Worm (Caenorhabditis elegans) whole organism, L2 larva: ENCODE measurements around the gene vha-17.
A peak's percentile ranks its signal among the peaks of the same experiment; 100 is the strongest.

Experiments used
- C34F6.9 ChIP-seq: fragments of 150-350 bp; optimal IDR thresholded peaks from 2 replicates; lab custom pipeline; 2014; ENCODE audit warnings: missing biosample characterization, missing genetic modification characterization
- R02D3.7 ChIP-seq: fragments of 150-350 bp; optimal IDR thresholded peaks from 2 replicates; lab custom pipeline; 2014; ENCODE audit warnings: missing biosample characterization, missing genetic modification characterization
- ZK546.5 ChIP-seq: sonication (generic microtip); optimal IDR thresholded peaks from 2 replicates; lab custom pipeline; 2017; ENCODE audit warnings: missing biosample characterization, missing genetic modification characterization
- alr-1 ChIP-seq: fragments of 150-350 bp; optimal IDR thresholded peaks from 2 replicates; lab custom pipeline; 2014; ENCODE audit warnings: missing biosample characterization, missing genetic modification characterization
- aly-2 ChIP-seq: fragments of 150-350 bp; optimal IDR thresholded peaks from 2 replicates; lab custom pipeline; 2014; ENCODE audit warnings: missing biosample characterization, missing genetic modification characterization
- ama-1 ChIP-seq: fragments of 150-350 bp; optimal IDR thresholded peaks from 2 replicates; lab custom pipeline; 2018; ENCODE audit warnings: inconsistent platforms
- blmp-1 ChIP-seq: sonication (generic microtip); optimal IDR thresholded peaks from 2 replicates; lab custom pipeline; 2017; ENCODE audit warnings: missing genetic modification characterization, mild to moderate bottlenecking, missing compliant biosample characterization, antibody characterized with exemption, moderate library complexity; ENCODE audit not compliant: insufficient read depth
- ceh-16 ChIP-seq: fragments of 150-350 bp; optimal IDR thresholded peaks from 2 replicates; lab custom pipeline; 2014; ENCODE audit warnings: missing biosample characterization, missing genetic modification characterization
- ceh-82 ChIP-seq: fragments of 150-350 bp; optimal IDR thresholded peaks from 2 replicates; lab custom pipeline; 2014; ENCODE audit warnings: missing biosample characterization, missing genetic modification characterization
- crh-2 ChIP-seq: sonication (generic microtip); optimal IDR thresholded peaks from 2 replicates; lab custom pipeline; 2017; ENCODE audit warnings: missing biosample characterization, missing genetic modification characterization
- dmd-4 ChIP-seq: sonication (generic microtip); optimal IDR thresholded peaks from 2 replicates; lab custom pipeline; 2017; ENCODE audit warnings: missing biosample characterization, missing genetic modification characterization
- elt-1 ChIP-seq: fragments of 150-350 bp; optimal IDR thresholded peaks from 2 replicates; lab custom pipeline; 2014; ENCODE audit warnings: missing biosample characterization, missing genetic modification characterization
- elt-3 ChIP-seq: sonication (generic microtip); optimal IDR thresholded peaks from 2 replicates; lab custom pipeline; 2017; ENCODE audit warnings: missing biosample characterization, missing genetic modification characterization
- fos-1 ChIP-seq: fragments of 150-350 bp; optimal IDR thresholded peaks from 2 replicates; lab custom pipeline; 2014; ENCODE audit warnings: missing biosample characterization, missing genetic modification characterization
- gmeb-1 ChIP-seq: fragments of 150-350 bp; optimal IDR thresholded peaks from 2 replicates; lab custom pipeline; 2014; ENCODE audit warnings: missing biosample characterization, missing genetic modification characterization
- lin-11 ChIP-seq: fragments of 150-350 bp; sonication (generic microtip); optimal IDR thresholded peaks from 2 replicates; lab custom pipeline; 2014; ENCODE audit warnings: missing biosample characterization, missing genetic modification characterization, inconsistent platforms, mixed read lengths
- lin-13 ChIP-seq: fragments of 150-350 bp; optimal IDR thresholded peaks from 2 replicates; lab custom pipeline; 2014; ENCODE audit warnings: missing biosample characterization, missing genetic modification reagents, missing genetic modification characterization
- lsy-2 ChIP-seq, 2 experiments: fragments of 150-350 bp in 1 of 2; sonication (generic microtip) in 1 of 2; optimal IDR thresholded peaks; 2 replicates each; lab custom pipeline; 2014 to 2017; ENCODE audit warnings: missing biosample characterization in 2 of 2, missing genetic modification characterization in 2 of 2
- mab-5 ChIP-seq: fragments of 150-350 bp; optimal IDR thresholded peaks from 2 replicates; lab custom pipeline; 2014; ENCODE audit warnings: missing biosample characterization, missing genetic modification characterization
- mbf-1 ChIP-seq: sonication (generic microtip); optimal IDR thresholded peaks from 2 replicates; lab custom pipeline; 2017; ENCODE audit warnings: missing biosample characterization, missing genetic modification characterization
- mdl-1 ChIP-seq, 2 experiments: fragments of 150-350 bp in 1 of 2; sonication (generic microtip) in 1 of 2; optimal IDR thresholded peaks; 2 replicates each; lab custom pipeline; 2017; ENCODE audit warnings: missing biosample characterization in 2 of 2, missing genetic modification characterization in 2 of 2
- nhr-10 ChIP-seq: sonication (generic microtip); optimal IDR thresholded peaks from 2 replicates; lab custom pipeline; 2017; ENCODE audit warnings: missing biosample characterization, missing genetic modification characterization
- nhr-11 ChIP-seq: fragments of 150-350 bp; optimal IDR thresholded peaks from 2 replicates; lab custom pipeline; 2014; ENCODE audit warnings: missing biosample characterization, missing genetic modification characterization
- nhr-12 ChIP-seq: fragments of 150-350 bp; optimal IDR thresholded peaks from 2 replicates; lab custom pipeline; 2014; ENCODE audit warnings: missing biosample characterization, missing genetic modification characterization
- nhr-129 ChIP-seq: fragments of 150-350 bp; optimal IDR thresholded peaks from 2 replicates; lab custom pipeline; 2014; ENCODE audit warnings: missing biosample characterization, missing genetic modification characterization
- nhr-21 ChIP-seq: fragments of 150-350 bp; optimal IDR thresholded peaks from 2 replicates; lab custom pipeline; 2014; ENCODE audit warnings: missing biosample characterization, missing genetic modification characterization
- nhr-23 ChIP-seq: fragments of 150-350 bp; optimal IDR thresholded peaks from 2 replicates; lab custom pipeline; 2014; ENCODE audit warnings: missing biosample characterization, missing genetic modification reagents, missing genetic modification characterization
- nhr-237 ChIP-seq: fragments of 150-350 bp; optimal IDR thresholded peaks from 2 replicates; lab custom pipeline; 2014; ENCODE audit warnings: missing biosample characterization, missing genetic modification characterization
- nhr-25 ChIP-seq: fragments of 150-350 bp; sonication (generic microtip); optimal IDR thresholded peaks from 3 replicates; lab custom pipeline; 2014; ENCODE audit warnings: missing biosample characterization, missing genetic modification characterization
- nhr-6 ChIP-seq: fragments of 150-350 bp; optimal IDR thresholded peaks from 2 replicates; lab custom pipeline; 2014; ENCODE audit warnings: missing biosample characterization, missing genetic modification characterization
- nhr-77 ChIP-seq: fragments of 150-350 bp; optimal IDR thresholded peaks from 2 replicates; lab custom pipeline; 2014; ENCODE audit warnings: missing biosample characterization, missing genetic modification characterization
- sem-4 ChIP-seq: fragments of 150-350 bp; optimal IDR thresholded peaks from 2 replicates; lab custom pipeline; 2014; ENCODE audit warnings: missing biosample characterization, missing genetic modification reagents, missing genetic modification characterization
- skn-1 ChIP-seq: sonication (generic microtip); optimal IDR thresholded peaks from 2 replicates; lab custom pipeline; 2017; ENCODE audit warnings: missing biosample characterization, missing genetic modification characterization
- sma-3 ChIP-seq: sonication (generic microtip); optimal IDR thresholded peaks from 2 replicates; lab custom pipeline; 2016; ENCODE audit warnings: missing genetic modification reagents, missing genetic modification characterization, missing compliant biosample characterization
- sma-9 ChIP-seq, 2 experiments: fragments of 150-350 bp in 1 of 2; sonication (generic microtip) in 1 of 2; optimal IDR thresholded peaks; 2 replicates each; lab custom pipeline; 2014 to 2016; ENCODE audit warnings: missing genetic modification characterization in 2 of 2, mild to moderate bottlenecking in 1 of 2, missing biosample characterization in 1 of 2, missing compliant biosample characterization in 1 of 2, missing genetic modification reagents in 1 of 2, moderate library complexity in 1 of 2
- snpc-4 ChIP-seq: fragments of 150-350 bp; optimal IDR thresholded peaks from 2 replicates; lab custom pipeline; 2014; ENCODE audit warnings: missing biosample characterization, missing genetic modification characterization
- unc-39 ChIP-seq: fragments of 150-350 bp; optimal IDR thresholded peaks from 2 replicates; lab custom pipeline; 2014; ENCODE audit warnings: missing biosample characterization, missing genetic modification characterization
- unc-55 ChIP-seq: fragments of 150-350 bp; sonication (generic microtip); optimal IDR thresholded peaks from 3 replicates; lab custom pipeline; 2014; ENCODE audit warnings: missing biosample characterization, missing genetic modification reagents, missing genetic modification characterization
- unc-62 ChIP-seq: fragments of 150-350 bp; optimal IDR thresholded peaks from 2 replicates; lab custom pipeline; 2014; ENCODE audit warnings: missing biosample characterization, missing genetic modification reagents, missing genetic modification characterization
- zag-1 ChIP-seq: fragments of 150-350 bp; optimal IDR thresholded peaks from 2 replicates; lab custom pipeline; 2014; ENCODE audit warnings: missing biosample characterization, missing genetic modification characterization
- ztf-1 ChIP-seq: fragments of 200-800 bp; sonication (Bioruptor generic); conservative IDR thresholded peaks from 2 replicates; pipeline ENCODE4 v1.3.6; 2022; ENCODE audit warnings: missing genetic modification characterization, missing compliant biosample characterization
- ztf-11 ChIP-seq: sonication (generic microtip); optimal IDR thresholded peaks from 2 replicates; lab custom pipeline; 2017; ENCODE audit warnings: missing biosample characterization, missing genetic modification characterization
- ztf-4 ChIP-seq: fragments of 150-350 bp; optimal IDR thresholded peaks from 2 replicates; lab custom pipeline; 2014; ENCODE audit warnings: missing biosample characterization, missing genetic modification characterization

Gene vha-17

ce11 chrIV:9339205-9339604, 17.6 kb downstream of the vha-17 start, which contains the start of gene T20D3.6:
Gene T20D3.6, minus strand, starts transcription at chrIV:9339305.
- TF ChIP-seq C34F6.9 (tag; lab: Kevin White, UChicago): no peak
- no peak for TF ChIP-seq mbf-1 (tag; lab: Kevin White, UChicago)
- no peak for TF ChIP-seq mab-5 (tag; lab: Kevin White, UChicago)
- TF ChIP-seq elt-1 (tag; lab: Kevin White, UChicago): no peak
- TF ChIP-seq nhr-6 (tag; lab: Kevin White, UChicago): no peak
- TF ChIP-seq aly-2: no peak
- no peak for TF ChIP-seq sem-4 (tag; lab: Kevin White, UChicago)
- TF ChIP-seq lsy-2 (tag; optimal IDR thresholded peaks at IDR 0.05; lab: Kevin White, UChicago): no peak
- no peak for TF ChIP-seq alr-1
- no peak for TF ChIP-seq mdl-1 (tag; optimal IDR thresholded peaks at IDR 0.05; lab: Kevin White, UChicago)
- TF ChIP-seq lin-11 (tag; lab: Kevin White, UChicago): no peak
- TF ChIP-seq fos-1 (tag; lab: Kevin White, UChicago): no peak
- no peak for TF ChIP-seq snpc-4 (tag; lab: Kevin White, UChicago)
- TF ChIP-seq nhr-77: no peak
- TF ChIP-seq nhr-11 (tag; lab: Kevin White, UChicago): no peak
- TF ChIP-seq elt-3: no peak
- no peak for TF ChIP-seq gmeb-1 (tag; lab: Kevin White, UChicago)

- TF ChIP-seq C34F6.9 (tag; lab: Kevin White, UChicago): peak; percentile 48
- no peak for TF ChIP-seq aly-2
- no peak for TF ChIP-seq skn-1
- TF ChIP-seq unc-62 (GFP tag; lab: Kevin White, UChicago): no peak
- peak; percentile 47 for TF ChIP-seq fos-1 (tag; lab: Kevin White, UChicago)
- peak; percentile 40 for TF ChIP-seq nhr-129 (tag; lab: Kevin White, UChicago)
- no peak for TF ChIP-seq elt-1 (tag; lab: Kevin White, UChicago)
- no peak for TF ChIP-seq nhr-10 (tag; lab: Kevin White, UChicago)
- TF ChIP-seq mab-5 (tag; lab: Kevin White, UChicago): no peak
- no peak for TF ChIP-seq nhr-11 (tag; lab: Kevin White, UChicago)
- TF ChIP-seq R02D3.7 (tag; lab: Kevin White, UChicago): no peak
- no peak for TF ChIP-seq elt-3
- no peak for TF ChIP-seq ama-1 (lab: Kevin White, UChicago)
- TF ChIP-seq blmp-1 (tag; lab: Kevin White, UChicago): no peak
- no peak for TF ChIP-seq sma-9 (GFP tag; optimal IDR thresholded peaks at IDR 0.05; lab: Kevin White, UChicago)
- TF ChIP-seq sma-9 (tag; optimal IDR thresholded peaks at IDR 0.05; lab: Kevin White, UChicago): no peak
- TF ChIP-seq sma-3 (GFP tag; lab: Kevin White, UChicago): no peak
- TF ChIP-seq alr-1: no peak
- no peak for TF ChIP-seq nhr-6 (tag; lab: Kevin White, UChicago)
- no peak for TF ChIP-seq nhr-21 (tag; lab: Kevin White, UChicago)
- TF ChIP-seq lin-13 (GFP tag; lab: Kevin White, UChicago): no peak
- TF ChIP-seq ceh-16 (tag; lab: Kevin White, UChicago): no peak
- TF ChIP-seq unc-55 (GFP tag; lab: Kevin White, UChicago): peak; percentile 26
- TF ChIP-seq nhr-25: no peak
- TF ChIP-seq ztf-4 (tag; lab: Kevin White, UChicago): no peak
- TF ChIP-seq nhr-12 (tag; lab: Kevin White, UChicago): no peak
- no peak for TF ChIP-seq dmd-4
- no peak for TF ChIP-seq ztf-11 (tag; lab: Kevin White, UChicago)
- TF ChIP-seq nhr-77: no peak
- TF ChIP-seq nhr-237 (tag; lab: Kevin White, UChicago): no peak
- TF ChIP-seq nhr-23 (tag; lab: Kevin White, UChicago): no peak
- no peak for TF ChIP-seq ceh-82 (tag; lab: Kevin White, UChicago)
- peak in 1 of 2 experiments; percentile 49 for TF ChIP-seq lsy-2 (tag; optimal IDR thresholded peaks at IDR 0.05; lab: Kevin White, UChicago)
- no peak for TF ChIP-seq zag-1 (tag; lab: Kevin White, UChicago)
- no peak for TF ChIP-seq sem-4 (tag; lab: Kevin White, UChicago)
- no peak for TF ChIP-seq ztf-1 (GFP tag; lab: Robert Waterston, UW)
- TF ChIP-seq crh-2 (tag; lab: Kevin White, UChicago): no peak
- TF ChIP-seq ZK546.5: no peak
- no peak for TF ChIP-seq unc-39 (tag; lab: Kevin White, UChicago)
- TF ChIP-seq, all 48 proteins: peak for 5
Measured at ce11 chrIV:9341591-9341990, 20.0 kb downstream of the vha-17 start, which contains the start of gene vps-26. Gene vps-26, minus strand, starts transcription at chrIV:9341790.
